Fruit fly (Drosophila melanogaster): ENCODE data around the gene CG17321.

The CG17321 gene

dm6 chr2L:18808754-18809329 lies 36.1 kb upstream of the CG17321 start:
- no peak for TF ChIP-seq pan (optimal IDR thresholded peaks at IDR 0.05)

DNA sequence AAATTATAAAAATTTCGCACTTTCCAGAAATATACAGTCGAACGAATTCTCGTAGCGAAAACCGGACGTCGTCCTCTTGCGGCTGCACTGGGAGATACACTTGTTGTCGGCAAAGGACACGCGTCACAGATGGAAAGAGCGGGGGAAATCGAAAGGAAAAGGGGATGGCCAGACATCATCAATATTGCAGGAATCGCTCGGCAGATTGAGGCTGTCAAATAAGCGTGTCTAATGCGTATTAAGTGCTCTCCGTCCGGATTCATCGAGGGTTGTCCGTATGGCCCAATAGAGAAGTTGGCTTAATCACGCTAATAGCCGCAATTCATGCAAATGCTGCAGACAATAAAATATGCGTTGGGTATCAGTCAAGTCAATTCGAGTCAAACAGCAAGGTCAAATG lies 35.5 kb upstream of the CG17321 start:
- TF ChIP-seq dmrt93B (GFP tag; optimal IDR thresholded peaks at IDR 0.05) (no peak), Abd-B (GFP tag; optimal IDR thresholded peaks at IDR 0.05) (no peak), HLH106 (tag; optimal IDR thresholded peaks at IDR 0.05) (no peak), rgr (GFP tag; optimal IDR thresholded peaks at IDR 0.05) (no peak), Hr83 (GFP tag; optimal IDR thresholded peaks at IDR 0.05; ENCODE audit: poor library complexity, severe bottlenecking) (no peak), lola (GFP tag; optimal IDR thresholded peaks at IDR 0.05) (no peak), OdsH (GFP tag; optimal IDR thresholded peaks at IDR 0.05) (no peak), Mio (GFP tag; optimal IDR thresholded peaks at IDR 0.05) (no peak), pan (optimal IDR thresholded peaks at IDR 0.05) (no peak), Dfd (GFP tag; optimal IDR thresholded peaks at IDR 0.05) (no peak), Sp1 (GFP tag; optimal IDR thresholded peaks at IDR 0.05) (no peak), br (GFP tag; optimal IDR thresholded peaks at IDR 0.05) (no peak), Hnf4 (GFP tag; optimal IDR thresholded peaks at IDR 0.05) (no peak), foxo (GFP tag; optimal IDR thresholded peaks at IDR 0.05) (no peak), N (GFP tag; optimal IDR thresholded peaks at IDR 0.05) (no peak), woc (GFP tag; optimal IDR thresholded peaks at IDR 0.05) (no peak)

DNA sequence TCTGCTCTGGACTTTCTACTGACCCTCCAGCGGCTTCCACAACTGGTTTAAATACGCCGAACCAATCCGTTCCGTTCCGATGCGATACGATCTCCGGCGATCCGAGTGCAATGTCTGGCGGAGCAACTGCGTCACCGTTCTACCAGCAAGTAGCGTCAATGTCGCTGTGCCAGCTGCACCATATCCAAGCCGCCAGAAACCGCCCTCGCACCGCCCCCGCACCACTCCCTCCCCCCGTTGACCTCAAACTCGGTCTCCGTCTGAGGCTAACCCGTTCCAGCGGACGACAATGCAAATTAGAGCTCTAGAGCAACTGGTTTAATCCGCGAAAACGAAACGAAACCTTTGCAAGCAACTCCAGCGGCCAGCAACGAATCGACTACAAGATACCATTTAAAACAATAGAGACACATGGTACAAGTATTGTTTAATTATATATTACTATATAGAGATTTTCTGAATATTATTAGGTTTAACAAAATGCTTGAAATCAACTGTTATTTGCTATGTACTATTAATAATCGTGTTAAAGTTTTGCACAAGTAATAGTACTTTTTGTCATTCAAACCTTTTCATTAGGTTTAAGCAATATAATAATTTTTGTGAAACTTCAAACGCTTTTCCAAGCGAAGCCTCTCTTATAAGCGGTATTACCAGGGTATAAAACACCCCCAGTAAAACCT lies 33.9 kb upstream of the CG17321 start, which contains the start of the genes CG10570 and CG42502:
CG10570 (minus strand) TSS at position 293 of the 683 bp plus-strand sequence.
CG42502 (minus strand) TSS at position 293 of the 683 bp plus-strand sequence.
- TF ChIP-seq HLH106 (tag; optimal IDR thresholded peaks at IDR 0.05) (peak; percentile 41), sage (GFP tag; optimal IDR thresholded peaks at IDR 0.05) (no peak), Dif (GFP tag; optimal IDR thresholded peaks at IDR 0.05; ENCODE audit: partially characterized antibody) (peak; percentile 2), tai (GFP tag; optimal IDR thresholded peaks at IDR 0.05) (no peak), Abd-B (GFP tag; optimal IDR thresholded peaks at IDR 0.05) (no peak), OdsH (GFP tag; optimal IDR thresholded peaks at IDR 0.05) (no peak), Sp1 (GFP tag; optimal IDR thresholded peaks at IDR 0.05) (peak; percentile 27), pan (optimal IDR thresholded peaks at IDR 0.05) (peak; percentile 34), dsf (GFP tag; optimal IDR thresholded peaks at IDR 0.05; ENCODE audit: borderline replicate concordance) (no peak)

dm6 chr2L:18812348-18812747 lies 32.6 kb upstream of the CG17321 start, which contains the start of the genes CG17325 and CG42305:
Gene CG17325, plus strand, starts transcription at chr2L:18812648.
Gene CG42305, plus strand, starts transcription at chr2L:18812648.
- TF ChIP-seq brk (GFP tag; optimal IDR thresholded peaks at IDR 0.05), result no peak
- no peak for TF ChIP-seq dmrt93B (GFP tag; optimal IDR thresholded peaks at IDR 0.05)
- TF ChIP-seq Hr83 (GFP tag; optimal IDR thresholded peaks at IDR 0.05; ENCODE audit: poor library complexity, severe bottlenecking), result no peak
- no peak for TF ChIP-seq Myc (optimal IDR thresholded peaks at IDR 0.05)
- TF ChIP-seq lola (GFP tag; optimal IDR thresholded peaks at IDR 0.05), result no peak
- no peak for TF ChIP-seq CG32264 (GFP tag; optimal IDR thresholded peaks at IDR 0.05)
- no peak for TF ChIP-seq Jra (GFP tag; optimal IDR thresholded peaks at IDR 0.05)
- no peak for TF ChIP-seq Vsx2 (GFP tag; optimal IDR thresholded peaks at IDR 0.05; ENCODE audit: partially characterized antibody)
- no peak for TF ChIP-seq GATAd (GFP tag; optimal IDR thresholded peaks at IDR 0.05)
- TF ChIP-seq foxo (GFP tag; optimal IDR thresholded peaks at IDR 0.05), result no peak
- TF ChIP-seq fru (GFP tag; optimal IDR thresholded peaks at IDR 0.05), result no peak
- TF ChIP-seq N (GFP tag; optimal IDR thresholded peaks at IDR 0.05), result no peak
- no peak for TF ChIP-seq usp (GFP tag; optimal IDR thresholded peaks at IDR 0.05)
- no peak for TF ChIP-seq Dif (GFP tag; optimal IDR thresholded peaks at IDR 0.05; ENCODE audit: partially characterized antibody)
- TF ChIP-seq ey (GFP tag; optimal IDR thresholded peaks at IDR 0.05), result no peak
- no peak for TF ChIP-seq jim (GFP tag; optimal IDR thresholded peaks at IDR 0.05)
- no peak for TF ChIP-seq sv (GFP tag; optimal IDR thresholded peaks at IDR 0.05)
- TF ChIP-seq rgr (GFP tag; optimal IDR thresholded peaks at IDR 0.05), result no peak

DNA sequence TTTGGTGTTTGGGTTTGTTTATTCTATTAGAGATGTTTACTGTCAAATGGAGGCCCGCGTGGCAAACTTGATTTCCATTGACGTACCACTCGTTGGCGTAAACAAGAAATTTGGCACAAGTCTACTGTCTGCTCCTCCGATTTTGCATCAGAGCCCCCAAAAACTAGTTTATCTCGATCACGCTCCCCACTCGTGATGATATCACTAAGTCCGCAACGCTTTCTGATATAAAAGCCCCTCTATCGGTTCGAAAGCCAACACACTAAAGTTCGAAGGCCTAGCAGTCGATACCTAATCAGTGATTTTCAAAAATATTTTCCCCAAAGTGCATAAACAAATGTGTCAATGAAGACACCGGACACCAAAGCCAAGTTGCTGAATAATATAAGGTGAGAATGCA lies 32.2 kb upstream of the CG17321 start:
- no peak for TF ChIP-seq CrebA (GFP tag; optimal IDR thresholded peaks at IDR 0.05; ENCODE audit: borderline replicate concordance)
- TF ChIP-seq GATAd (GFP tag; optimal IDR thresholded peaks at IDR 0.05), result no peak
- no peak for TF ChIP-seq CG32264 (GFP tag; optimal IDR thresholded peaks at IDR 0.05)
- TF ChIP-seq Dif (GFP tag; optimal IDR thresholded peaks at IDR 0.05; ENCODE audit: partially characterized antibody), result no peak
